Fruit fly (Drosophila melanogaster) whole organism, adult: ENCODE results near the gene AkhR.

ENCODE experiments used
- CG1620 ChIP-seq: fragments of 200-800 bp; sonication (Bioruptor generic); optimal IDR thresholded peaks from 2 replicates; lab custom pipeline; 2016; ENCODE audit warnings: missing biosample characterization, missing genetic modification characterization
- CG33017 ChIP-seq: fragments of 200-800 bp; sonication (Bioruptor generic); optimal IDR thresholded peaks from 2 replicates; lab custom pipeline; 2018; ENCODE audit warnings: missing biosample characterization, mild to moderate bottlenecking, missing genetic modification characterization, moderate library complexity
- pad ChIP-seq: fragments of 200-800 bp; sonication (Bioruptor generic); optimal IDR thresholded peaks from 3 replicates; lab custom pipeline; 2017; ENCODE audit warnings: missing biosample characterization, missing genetic modification characterization, mild to moderate bottlenecking, moderate library complexity, missing genetic modification reagents

- TF ChIP-seq pad (GFP tag; lab: Kevin White, UChicago) (no peak), CG33017 (tag; lab: Kevin White, UChicago) (no peak), CG1620 (GFP tag; lab: Kevin White, UChicago) (no peak)
Measured at dm6 chr2L:6693794-6694254, 22.2 kb downstream of the AkhR start.
